Worm (Caenorhabditis elegans) whole organism, late embryonic: ENCODE results near the gene pqn-36.

Experiments
- C08G9.2 ChIP-seq: sonication (generic microtip); optimal IDR thresholded peaks from 2 replicates; lab custom pipeline; 2016; ENCODE audit warnings: mild to moderate bottlenecking, missing genetic modification characterization, moderate library complexity, missing compliant biosample characterization
- F13H6.1 ChIP-seq: sonication (generic microtip); optimal IDR thresholded peaks from 2 replicates; lab custom pipeline; 2016; ENCODE audit warnings: missing genetic modification characterization, missing compliant biosample characterization
- Y22D7AL.16 ChIP-seq: sonication (generic microtip); optimal IDR thresholded peaks from 2 replicates; lab custom pipeline; 2016; ENCODE audit warnings: missing genetic modification characterization, missing compliant biosample characterization
- ama-1 ChIP-seq: fragments of 150-350 bp; optimal IDR thresholded peaks from 2 replicates; lab custom pipeline; 2014
- ceh-48 ChIP-seq: sonication (generic microtip); optimal IDR thresholded peaks from 2 replicates; lab custom pipeline; 2016; ENCODE audit warnings: missing genetic modification characterization, inconsistent platforms, missing compliant biosample characterization
- ceh-6 ChIP-seq: fragments of 200-800 bp; sonication (Bioruptor generic); optimal IDR thresholded peaks from 2 replicates; lab custom pipeline; 2018; ENCODE audit warnings: mild to moderate bottlenecking, missing genetic modification characterization, missing compliant biosample characterization
- hlh-15 ChIP-seq: sonication (generic microtip); optimal IDR thresholded peaks from 2 replicates; lab custom pipeline; 2016; ENCODE audit warnings: missing genetic modification characterization, missing compliant biosample characterization
- pha-4 ChIP-seq: fragments of 150-350 bp; optimal IDR thresholded peaks from 2 replicates; lab custom pipeline; 2018; ENCODE audit warnings: missing biosample characterization, missing genetic modification reagents, missing genetic modification characterization
- sox-4 ChIP-seq: sonication (generic microtip); optimal IDR thresholded peaks from 2 replicates; lab custom pipeline; 2017; ENCODE audit warnings: mild to moderate bottlenecking, missing genetic modification characterization, inconsistent platforms, missing compliant biosample characterization

DNA sequence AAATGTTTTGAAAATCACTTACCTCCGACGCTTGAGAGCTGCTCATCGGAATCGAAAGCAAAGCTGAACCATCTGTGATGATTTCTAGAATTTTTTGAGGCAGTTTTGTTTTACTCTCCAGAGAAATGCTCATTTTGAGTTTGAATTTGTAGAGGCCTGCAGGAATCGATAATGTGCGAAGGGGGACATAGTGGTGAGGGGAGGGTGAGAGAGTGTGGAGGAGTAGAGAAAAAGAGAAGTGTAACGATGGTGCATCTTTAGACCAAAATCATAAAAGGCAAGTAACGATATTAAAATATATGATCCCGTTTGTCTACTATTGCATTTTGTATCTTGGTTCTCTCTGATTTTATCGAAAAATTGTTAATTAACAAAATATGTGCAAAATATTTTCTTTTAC lies 15.7 kb upstream of the pqn-36 start, which contains the start of gene blos-8:
- no peak for TF ChIP-seq Y22D7AL.16 (tag; lab: Kevin White, UChicago)
- TF ChIP-seq pha-4 (tag; lab: Kevin White, UChicago): no peak
- TF ChIP-seq ceh-48 (tag; lab: Kevin White, UChicago): peak; percentile 86
- TF ChIP-seq C08G9.2 (tag; lab: Kevin White, UChicago): no peak
- TF ChIP-seq sox-4 (tag; lab: Kevin White, UChicago): no peak
- TF ChIP-seq F13H6.1: no peak
- no peak for TF ChIP-seq hlh-15 (tag; lab: Kevin White, UChicago)
- no peak for TF ChIP-seq ceh-6 (GFP tag; lab: Kevin White, UChicago)
- TF ChIP-seq ama-1: no peak
